Fruit fly (Drosophila melanogaster): ENCODE results near the gene CG32071.
A peak's percentile ranks its signal among the peaks of the same experiment; 100 is the strongest.

The CG32071 gene

dm6 chr3L:11097982-11098663 lies 5.5 kb downstream of the CG32071 start, which contains the start of the genes Irbp18 and APP-BP1 (continued):
- TF ChIP-seq CG4404 (GFP tag; IDR thresholded peaks at IDR 0.05) (peak; percentile 73), repo (GFP tag; optimal IDR thresholded peaks at IDR 0.05) (peak; percentile 86), CG16779 (GFP tag; IDR thresholded peaks at IDR 0.05) (0 out of 2 replicates have a peak, but pooled peaks have one; percentile 41), CG8924 (tag; optimal IDR thresholded peaks at IDR 0.05) (peak; percentile 94), Antp (GFP tag; optimal IDR thresholded peaks at IDR 0.05) (peak; percentile 86), cato (GFP tag; optimal IDR thresholded peaks at IDR 0.05; ENCODE audit: borderline replicate concordance) (peak; percentile 91), Bteb2 (GFP tag; optimal IDR thresholded peaks at IDR 0.05) (peak; percentile 94), chif (GFP tag; optimal IDR thresholded peaks at IDR 0.05) (peak; percentile 84 to 95), CG15269 (tag; optimal IDR thresholded peaks at IDR 0.05) (peak; percentile 93), esg (GFP tag; conservative IDR thresholded peaks at IDR 0.05) (peak; percentile 83), CG7271 (tag; optimal IDR thresholded peaks at IDR 0.05) (peak; percentile 55), CG15696 (tag; optimal IDR thresholded peaks at IDR 0.05) (peak; percentile 73), CG6689 (GFP tag; IDR thresholded peaks at IDR 0.05) (peak; percentile 91), CrebB (tag; optimal IDR thresholded peaks at IDR 0.05) (peak; percentile 83), Max (GFP tag; optimal IDR thresholded peaks at IDR 0.05) (peak; percentile 97), Rx (GFP tag; IDR thresholded peaks at IDR 0.05) (peak; percentile 83), gce (GFP tag; IDR thresholded peaks at IDR 0.05) (peak; percentile 71; the same call in 2 of the 3 replicates), insv (GFP tag; optimal IDR thresholded peaks at IDR 0.05) (peak in 1 of 2 experiments; percentile 74), CG8944 (GFP tag; optimal IDR thresholded peaks at IDR 0.05) (peak; percentile 89), CG18764 (GFP tag; optimal IDR thresholded peaks at IDR 0.05) (peak; percentile 92), ac (GFP tag; optimal IDR thresholded peaks at IDR 0.05) (peak; percentile 67), ase (GFP tag; IDR thresholded peaks at IDR 0.05) (peak; percentile 79), CG4424 (GFP tag; optimal IDR thresholded peaks at IDR 0.05) (peak; percentile 96), CG11093 (GFP tag; IDR thresholded peaks at IDR 0.05) (peak; percentile 71; the same call in 1 of the 3 replicates), pho (GFP tag; optimal IDR thresholded peaks at IDR 0.05) (peak; percentile 96), CG14050 (GFP tag; IDR thresholded peaks at IDR 0.05) (peak; percentile 74), peb (GFP tag; IDR thresholded peaks at IDR 0.05) (peak; percentile 83), CG1603 (tag; optimal IDR thresholded peaks at IDR 0.05) (peak; percentile 88), CG18262 (tag; optimal IDR thresholded peaks at IDR 0.05) (peak; percentile 93), pros (GFP tag; optimal IDR thresholded peaks at IDR 0.05) (no peak), sim (GFP tag; IDR thresholded peaks at IDR 0.05) (peak; percentile 68; the same call in 1 of the 2 replicates), mam (GFP tag; optimal IDR thresholded peaks at IDR 0.05) (peak; percentile 96), bcd (GFP tag; optimal IDR thresholded peaks at IDR 0.05) (peak; percentile 95), CG9932 (GFP tag; IDR thresholded peaks at IDR 0.05) (peak; percentile 89), zfh1 (GFP tag; IDR thresholded peaks at IDR 0.05) (peak; percentile 84), HLH4C (GFP tag; IDR thresholded peaks at IDR 0.05; ENCODE audit: partially characterized antibody) (no peak), Dp (GFP tag; optimal IDR thresholded peaks at IDR 0.05) (peak; percentile 32), slou (GFP tag; optimal IDR thresholded peaks at IDR 0.05) (peak; percentile 90), usp (GFP tag; optimal IDR thresholded peaks at IDR 0.05) (no peak), unc-4 (GFP tag; IDR thresholded peaks at IDR 0.05; ENCODE audit: partially characterized antibody) (peak; percentile 32; the same call in 1 of the 2 replicates), CG14014 (GFP tag; IDR thresholded peaks at IDR 0.05) (peak; percentile 83), CG2678 (tag; optimal IDR thresholded peaks at IDR 0.05) (peak; percentile 95), oc (tag; optimal IDR thresholded peaks at IDR 0.05) (peak; percentile 76), pb (GFP tag; optimal IDR thresholded peaks at IDR 0.05) (peak; percentile 81), trh (GFP tag; optimal IDR thresholded peaks at IDR 0.05) (peak; percentile 91), kay (GFP tag; optimal IDR thresholded peaks at IDR 0.05) (peak; percentile 93), HmgZ (tag; optimal IDR thresholded peaks at IDR 0.05) (peak; percentile 96), CG14965 (GFP tag; optimal IDR thresholded peaks at IDR 0.05; ENCODE audit: borderline replicate concordance) (peak; percentile 50), ERR (GFP tag; optimal IDR thresholded peaks at IDR 0.05) (peak; percentile 88), D19A (tag; optimal IDR thresholded peaks at IDR 0.05) (peak; percentile 86)

All from whole organism, embryonic.